Worm (Caenorhabditis elegans) whole organism, late embryonic: Measurements from ENCODE around the gene rps-23.
A peak's percentile ranks its signal among the peaks of the same experiment; 100 is the strongest.

Experiments used
- F13H6.1 ChIP-seq: sonication (generic microtip); optimal IDR thresholded peaks from 2 replicates; lab custom pipeline; 2016; ENCODE audit warnings: missing genetic modification characterization, missing compliant biosample characterization
- K09A11.1 ChIP-seq: sonication (generic microtip); optimal IDR thresholded peaks from 2 replicates; lab custom pipeline; 2017; ENCODE audit warnings: antibody characterized with exemption, mild to moderate bottlenecking, missing genetic modification characterization, missing compliant biosample characterization; ENCODE audit not compliant: insufficient read depth
- T23F11.4 ChIP-seq: fragments of 200-800 bp; sonication (Bioruptor generic); optimal IDR thresholded peaks from 2 replicates; lab custom pipeline; 2018; ENCODE audit warnings: mild to moderate bottlenecking, missing genetic modification characterization, missing compliant biosample characterization
- ahr-1 ChIP-seq: sonication (generic microtip); optimal IDR thresholded peaks from 2 replicates; lab custom pipeline; 2016; ENCODE audit warnings: missing genetic modification characterization, missing compliant biosample characterization
- ceh-19 ChIP-seq: fragments of 200-800 bp; sonication (Bioruptor generic); optimal IDR thresholded peaks from 2 replicates; lab custom pipeline; 2018; ENCODE audit warnings: mild to moderate bottlenecking, missing genetic modification characterization, missing compliant biosample characterization
- ceh-2 ChIP-seq: sonication (generic microtip); optimal IDR thresholded peaks from 2 replicates; lab custom pipeline; 2016; ENCODE audit warnings: missing genotype, missing genetic modification characterization, missing compliant biosample characterization
- ceh-30 ChIP-seq: fragments of 150-350 bp; optimal IDR thresholded peaks from 2 replicates; lab custom pipeline; 2014; ENCODE audit warnings: missing biosample characterization, missing genetic modification characterization
- ceh-45 ChIP-seq: fragments of 200-800 bp; sonication (Bioruptor generic); IDR thresholded peaks from 2 replicates; pipeline ENCODE4 v1.3.6; 2022; ENCODE audit warnings: missing genetic modification reagents, missing genetic modification characterization, missing compliant biosample characterization
- ceh-6 ChIP-seq: fragments of 200-800 bp; sonication (Bioruptor generic); optimal IDR thresholded peaks from 2 replicates; lab custom pipeline; 2018; ENCODE audit warnings: mild to moderate bottlenecking, missing genetic modification characterization, missing compliant biosample characterization
- ceh-9 ChIP-seq: sonication (generic microtip); optimal IDR thresholded peaks from 2 replicates; lab custom pipeline; 2016; ENCODE audit warnings: mild to moderate bottlenecking, missing genetic modification characterization, inconsistent platforms, missing compliant biosample characterization
- dmd-4 ChIP-seq: sonication (generic microtip); optimal IDR thresholded peaks from 2 replicates; lab custom pipeline; 2016; ENCODE audit warnings: borderline replicate concordance, missing genetic modification characterization, missing compliant biosample characterization
- elt-2 ChIP-seq: sonication (generic microtip); optimal IDR thresholded peaks from 2 replicates; lab custom pipeline; 2016; ENCODE audit warnings: missing genetic modification reagents, missing genetic modification characterization, missing compliant biosample characterization
- elt-4 ChIP-seq: sonication (generic microtip); optimal IDR thresholded peaks from 2 replicates; lab custom pipeline; 2016; ENCODE audit warnings: missing genetic modification characterization, missing compliant biosample characterization
- ets-4 ChIP-seq: sonication (generic microtip); optimal IDR thresholded peaks from 2 replicates; lab custom pipeline; 2016; ENCODE audit warnings: missing genetic modification characterization, missing compliant biosample characterization
- fkh-10 ChIP-seq: fragments of 150-350 bp; optimal IDR thresholded peaks from 2 replicates; lab custom pipeline; 2014; ENCODE audit warnings: missing biosample characterization, missing genetic modification reagents, missing genetic modification characterization
- gmeb-2 ChIP-seq: sonication (generic microtip); optimal IDR thresholded peaks from 2 replicates; lab custom pipeline; 2016; ENCODE audit warnings: missing genetic modification characterization, inconsistent platforms, missing compliant biosample characterization
- hlh-13 ChIP-seq: fragments of 200-800 bp; sonication (Bioruptor generic); optimal IDR thresholded peaks from 2 replicates; lab custom pipeline; 2018; ENCODE audit warnings: mild to moderate bottlenecking, missing genetic modification characterization, missing compliant biosample characterization
- hlh-15 ChIP-seq: sonication (generic microtip); optimal IDR thresholded peaks from 2 replicates; lab custom pipeline; 2016; ENCODE audit warnings: missing genetic modification characterization, missing compliant biosample characterization
- hlh-8 ChIP-seq: sonication (generic microtip); optimal IDR thresholded peaks from 2 replicates; lab custom pipeline; 2016; ENCODE audit warnings: missing genotype, missing genetic modification characterization, missing compliant biosample characterization
- lim-6 ChIP-seq: sonication (generic microtip); optimal IDR thresholded peaks from 2 replicates; lab custom pipeline; 2016; ENCODE audit warnings: missing genetic modification characterization, missing compliant biosample characterization
- madf-2 ChIP-seq: sonication (generic microtip); optimal IDR thresholded peaks from 2 replicates; lab custom pipeline; 2017; ENCODE audit warnings: missing genetic modification characterization, missing compliant biosample characterization
- nfya-1 ChIP-seq: sonication (generic microtip); optimal IDR thresholded peaks from 2 replicates; lab custom pipeline; 2017; ENCODE audit warnings: missing genetic modification characterization, mild to moderate bottlenecking, missing compliant biosample characterization, antibody characterized with exemption, moderate library complexity
- nhr-232 ChIP-seq: sonication (generic microtip); optimal IDR thresholded peaks from 2 replicates; lab custom pipeline; 2016; ENCODE audit warnings: missing genetic modification characterization, missing compliant biosample characterization
- odd-2 ChIP-seq: sonication (generic microtip); optimal IDR thresholded peaks from 2 replicates; lab custom pipeline; 2017; ENCODE audit warnings: antibody characterized with exemption, mild to moderate bottlenecking, missing genetic modification characterization, missing compliant biosample characterization
- pax-1 ChIP-seq: fragments of 150-350 bp; optimal IDR thresholded peaks from 2 replicates; lab custom pipeline; 2014; ENCODE audit warnings: missing biosample characterization, missing genetic modification characterization
- pha-4 ChIP-seq: fragments of 150-350 bp; optimal IDR thresholded peaks from 2 replicates; lab custom pipeline; 2018; ENCODE audit warnings: missing biosample characterization, missing genetic modification reagents, missing genetic modification characterization
- ref-2 ChIP-seq: sonication (generic microtip); optimal IDR thresholded peaks from 2 replicates; lab custom pipeline; 2016; ENCODE audit warnings: missing genetic modification characterization, missing compliant biosample characterization
- rnt-1 ChIP-seq: sonication (generic microtip); optimal IDR thresholded peaks from 2 replicates; lab custom pipeline; 2016; ENCODE audit warnings: missing genetic modification characterization, missing compliant biosample characterization
- sdc-2 ChIP-seq: sonication (generic microtip); optimal IDR thresholded peaks from 2 replicates; lab custom pipeline; 2016; ENCODE audit warnings: missing genotype, missing genetic modification characterization, missing compliant biosample characterization
- tbx-7 ChIP-seq: sonication (generic microtip); optimal IDR thresholded peaks from 2 replicates; lab custom pipeline; 2016; ENCODE audit warnings: missing genotype, missing genetic modification characterization, missing compliant biosample characterization
- ttx-3 ChIP-seq: sonication (generic microtip); optimal IDR thresholded peaks from 2 replicates; lab custom pipeline; 2016; ENCODE audit warnings: missing genetic modification reagents, missing genetic modification characterization, missing compliant biosample characterization
- unc-42 ChIP-seq: sonication (generic microtip); optimal IDR thresholded peaks from 2 replicates; lab custom pipeline; 2016; ENCODE audit warnings: missing genotype, missing genetic modification characterization, missing compliant biosample characterization
- unc-86 ChIP-seq: sonication (generic microtip); optimal IDR thresholded peaks from 2 replicates; lab custom pipeline; 2016; ENCODE audit warnings: missing genetic modification characterization, missing compliant biosample characterization
- ztf-16 ChIP-seq: sonication (generic microtip); optimal IDR thresholded peaks from 2 replicates; lab custom pipeline; 2017; ENCODE audit warnings: missing genetic modification characterization, missing compliant biosample characterization

The rps-23 gene

DNA sequence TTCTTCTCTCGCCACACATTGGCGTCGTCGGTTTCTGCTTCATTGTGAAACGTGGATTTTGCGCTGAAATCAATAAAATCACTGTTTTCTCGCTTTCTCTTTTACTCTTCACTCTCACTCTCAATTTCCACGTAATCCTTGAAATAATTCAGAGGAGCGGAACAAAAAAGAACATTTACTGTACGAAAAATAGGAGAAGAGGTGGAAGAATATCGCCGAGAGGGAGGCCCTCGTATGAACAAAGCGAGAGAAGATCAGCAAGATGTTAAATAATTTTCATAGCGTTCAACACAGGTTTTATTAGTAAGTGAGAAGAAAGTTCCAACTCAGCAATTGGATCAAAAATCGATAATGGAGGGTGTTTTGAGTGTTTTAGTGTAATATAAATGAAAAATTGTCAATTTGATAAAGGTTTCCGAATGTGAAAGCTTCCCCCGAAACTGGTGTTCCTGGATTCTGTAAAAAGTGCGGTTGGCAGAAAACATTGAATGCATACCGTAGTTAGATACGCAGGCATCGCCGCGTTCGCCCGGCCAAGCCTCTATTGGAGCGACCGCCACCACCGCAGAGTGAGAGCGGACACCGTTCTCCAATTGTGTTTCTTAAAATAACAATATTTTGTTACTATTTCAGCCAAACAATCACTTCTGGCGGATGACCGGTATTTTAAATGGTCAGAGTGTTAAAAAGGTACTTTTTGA lies 29.3 kb downstream of the rps-23 start, which contains the start of the genes ccr-4 and ZC518.8:
Gene ccr-4, plus strand, starts transcription at position 151 of the 701 bp plus-strand sequence.
Gene ZC518.8, minus strand, starts transcription at position 517 of the 701 bp plus-strand sequence.
- TF ChIP-seq ceh-45 (GFP tag; lab: Robert Waterston, UW) (no peak), pha-4 (no peak), hlh-15 (tag; lab: Kevin White, UChicago) (no peak), pax-1 (tag; lab: Kevin White, UChicago) (no peak), nhr-232 (tag; lab: Kevin White, UChicago) (no peak), odd-2 (tag; lab: Kevin White, UChicago) (no peak), ceh-9 (tag; lab: Kevin White, UChicago) (no peak), lim-6 (tag; lab: Kevin White, UChicago) (no peak), K09A11.1 (tag; lab: Kevin White, UChicago) (no peak), sdc-2 (tag; lab: Kevin White, UChicago) (no peak), rnt-1 (tag; lab: Kevin White, UChicago) (no peak), ahr-1 (tag; lab: Kevin White, UChicago) (no peak), T23F11.4 (GFP tag; lab: Kevin White, UChicago) (no peak), tbx-7 (tag; lab: Kevin White, UChicago) (no peak), madf-2 (tag; lab: Kevin White, UChicago) (no peak), ceh-6 (GFP tag; lab: Kevin White, UChicago) (no peak), ztf-16 (tag; lab: Kevin White, UChicago) (no peak), fkh-10 (GFP tag; lab: Kevin White, UChicago) (no peak)

DNA sequence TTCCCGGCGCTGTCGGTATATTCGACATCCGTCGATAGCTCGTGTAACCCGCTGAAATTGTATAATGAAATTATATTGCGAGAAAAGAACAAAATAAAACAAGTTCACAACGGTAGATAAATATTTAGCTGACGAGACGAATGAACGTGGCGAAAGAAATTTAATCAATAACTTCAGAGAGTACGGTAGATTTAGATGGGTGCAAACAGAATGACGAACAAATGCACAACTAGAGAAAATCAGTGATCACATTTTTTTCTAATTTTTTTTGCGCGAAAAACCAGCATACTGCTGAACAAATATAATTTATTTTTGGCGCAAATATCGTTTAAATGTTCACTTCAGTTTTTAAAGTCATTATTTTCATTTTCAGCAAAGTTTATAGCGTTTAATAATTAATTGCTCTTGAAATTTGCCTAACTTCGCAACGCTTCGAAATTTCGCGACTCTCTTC lies 30.1 kb downstream of the rps-23 start, which contains the start of gene sec-24.2:
Gene sec-24.2, minus strand, starts transcription at position 51 of the 454 bp plus-strand sequence.
- TF ChIP-seq pha-4 (no peak), gmeb-2 (no peak), dmd-4 (tag; lab: Kevin White, UChicago) (no peak), hlh-8 (no peak), T23F11.4 (GFP tag; lab: Kevin White, UChicago) (no peak), F13H6.1 (tag; lab: Kevin White, UChicago) (no peak), elt-2 (no peak)
- TF ChIP-seq, all 69 proteins: peak for 0

DNA sequence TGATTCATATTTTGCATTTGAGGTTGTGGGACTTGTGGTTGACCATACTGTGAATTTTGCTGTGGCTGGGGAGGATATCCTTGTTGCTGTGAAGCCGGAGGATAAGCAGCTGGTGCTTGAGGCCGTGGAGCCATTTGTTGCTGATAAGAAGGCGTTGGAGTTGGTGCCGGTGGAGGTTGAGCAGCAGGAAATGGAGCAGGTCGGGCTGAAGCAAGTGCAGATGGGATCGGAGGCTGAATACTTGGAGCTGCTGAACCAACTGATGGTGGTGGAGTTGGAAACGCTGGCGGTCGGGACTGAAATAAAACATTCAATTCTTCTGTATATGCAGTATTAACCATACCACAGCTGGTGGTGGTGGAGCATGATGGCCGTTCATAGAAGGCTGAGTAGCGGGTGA lies 30.9 kb downstream of the rps-23 start:
- no peak for TF ChIP-seq elt-4 (tag; lab: Kevin White, UChicago)
- TF ChIP-seq unc-86 (tag; lab: Kevin White, UChicago) = no peak
- TF ChIP-seq ref-2 (tag; lab: Kevin White, UChicago) = no peak
- no peak for TF ChIP-seq ceh-2 (tag; lab: Kevin White, UChicago)
- no peak for TF ChIP-seq hlh-13 (GFP tag; lab: Kevin White, UChicago)
- no peak for TF ChIP-seq nfya-1
- no peak for TF ChIP-seq ceh-30 (tag; lab: Kevin White, UChicago)
- no peak for TF ChIP-seq rnt-1 (tag; lab: Kevin White, UChicago)
- no peak for TF ChIP-seq ets-4 (tag; lab: Kevin White, UChicago)
- TF ChIP-seq ceh-45 (GFP tag; lab: Robert Waterston, UW) = no peak

DNA sequence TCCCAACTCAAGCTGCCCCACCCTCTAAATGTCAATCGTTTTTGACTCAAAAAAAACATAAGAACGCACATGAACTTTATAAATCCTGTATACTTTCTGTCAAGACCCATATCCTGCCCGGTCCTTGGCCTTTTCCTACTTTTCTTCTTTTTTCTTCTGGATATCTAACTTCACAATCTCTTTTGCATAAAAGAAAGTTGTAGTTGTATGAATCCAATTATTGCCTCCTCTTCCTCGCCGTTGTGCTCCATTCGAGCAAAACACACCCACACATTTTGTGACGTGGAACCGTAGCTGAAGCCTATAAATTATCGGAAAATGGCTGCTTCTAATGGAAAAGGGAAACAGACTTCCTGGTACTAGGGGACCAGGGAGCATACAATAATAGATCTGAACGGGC lies 40.6 kb downstream of the rps-23 start:
- peak; percentile 37 for TF ChIP-seq unc-42 (tag; lab: Kevin White, UChicago)
- no peak for TF ChIP-seq ttx-3 (tag; lab: Kevin White, UChicago)
- TF ChIP-seq nhr-232 (tag; lab: Kevin White, UChicago) = no peak
- no peak for TF ChIP-seq ceh-2 (tag; lab: Kevin White, UChicago)
- no peak for TF ChIP-seq ceh-19 (GFP tag; lab: Kevin White, UChicago)
